Fruit fly (Drosophila melanogaster) whole organism, embryonic: ENCODE data around the gene CG32568.

Experiments used
- B-H1 ChIP-seq: fragments of 200-800 bp; sonication (Bioruptor generic); IDR thresholded peaks from 3 replicates; pipeline ENCODE4 v1.3.6; 2022; ENCODE audit warnings: missing biosample characterization, missing genetic modification characterization
- CG10543 ChIP-seq: fragments of 200-800 bp; sonication (Bioruptor generic); optimal IDR thresholded peaks from 3 replicates; lab custom pipeline; 2017; ENCODE audit warnings: missing biosample characterization, mild to moderate bottlenecking, missing genetic modification characterization, moderate library complexity
- CG11560 ChIP-seq: fragments of 200-800 bp; sonication (Bioruptor generic); IDR thresholded peaks from 3 replicates; pipeline ENCODE4 v1.3.6; 2022; ENCODE audit warnings: missing biosample characterization, missing genetic modification characterization
- CG12391 ChIP-seq: fragments of 200-800 bp; sonication (Bioruptor generic); optimal IDR thresholded peaks from 3 replicates; lab custom pipeline; 2018; ENCODE audit warnings: missing biosample characterization, mild to moderate bottlenecking, missing genetic modification characterization, moderate library complexity
- CG15696 ChIP-seq: fragments of 200-800 bp; sonication (Bioruptor generic); optimal IDR thresholded peaks from 2 replicates; lab custom pipeline; 2019; ENCODE audit warnings: missing biosample characterization, mild to moderate bottlenecking, missing genetic modification characterization, moderate library complexity
- CG17612 ChIP-seq: fragments of 200-800 bp; sonication (Bioruptor generic); IDR thresholded peaks from 2 replicates; pipeline ENCODE4 v1.3.6; 2022; ENCODE audit warnings: missing biosample characterization, missing genetic modification characterization
- CG2129 ChIP-seq: fragments of 200-800 bp; sonication (Bioruptor generic); IDR thresholded peaks from 2 replicates; pipeline ENCODE4 v1.3.6; 2022; ENCODE audit warnings: missing biosample characterization, missing genetic modification characterization; ENCODE audit not compliant: partially characterized antibody
- CG2889 ChIP-seq: fragments of 200-800 bp; sonication (Bioruptor generic); IDR thresholded peaks from 3 replicates; pipeline ENCODE4 v1.3.6; 2022; ENCODE audit warnings: missing biosample characterization, missing genetic modification characterization
- CG31224 ChIP-seq: fragments of 200-800 bp; sonication (Bioruptor generic); IDR thresholded peaks from 2 replicates; pipeline ENCODE4 v1.3.6; 2022; ENCODE audit warnings: missing biosample characterization, missing genetic modification characterization
- CG32767 ChIP-seq: fragments of 200-800 bp; sonication (Bioruptor generic); IDR thresholded peaks from 2 replicates; pipeline ENCODE4 v1.3.6; 2022; ENCODE audit warnings: missing biosample characterization, missing genetic modification characterization
- CG33213 ChIP-seq: fragments of 200-800 bp; sonication (Bioruptor generic); optimal IDR thresholded peaks from 3 replicates; lab custom pipeline; 2016; ENCODE audit warnings: missing biosample characterization, missing genetic modification characterization
- CG3847 ChIP-seq: fragments of 200-800 bp; sonication (Bioruptor generic); IDR thresholded peaks from 2 replicates; pipeline ENCODE4 v1.3.6; 2022; ENCODE audit warnings: missing biosample characterization, missing genetic modification characterization
- CG3995 ChIP-seq: fragments of 200-800 bp; sonication (Bioruptor generic); optimal IDR thresholded peaks from 3 replicates; lab custom pipeline; 2016; ENCODE audit warnings: missing biosample characterization, missing genetic modification characterization
- CG43689 ChIP-seq: fragments of 200-800 bp; sonication (Bioruptor generic); IDR thresholded peaks from 2 replicates; pipeline ENCODE4 v1.3.6; 2022; ENCODE audit warnings: missing biosample characterization, missing genetic modification characterization
- CG4707 ChIP-seq: fragments of 200-800 bp; sonication (Bioruptor generic); optimal IDR thresholded peaks from 2 replicates; lab custom pipeline; 2018; ENCODE audit warnings: missing biosample characterization, mild to moderate bottlenecking, missing genetic modification characterization, moderate library complexity
- CG7745 ChIP-seq: fragments of 200-800 bp; sonication (Bioruptor generic); optimal IDR thresholded peaks from 2 replicates; lab custom pipeline; 2018; ENCODE audit warnings: missing biosample characterization, mild to moderate bottlenecking, missing genetic modification characterization, moderate library complexity
- CG7963 ChIP-seq: fragments of 200-800 bp; sonication (Bioruptor generic); IDR thresholded peaks from 3 replicates; pipeline ENCODE4 v1.3.6; 2022; ENCODE audit warnings: missing biosample characterization, missing genetic modification characterization; ENCODE audit not compliant: partially characterized antibody
- CG9215 ChIP-seq: fragments of 200-800 bp; sonication (Bioruptor generic); IDR thresholded peaks from 2 replicates; pipeline ENCODE4 v1.3.6; 2022; ENCODE audit warnings: missing biosample characterization, missing genetic modification characterization
- CG9437 ChIP-seq: fragments of 200-800 bp; sonication (Bioruptor generic); optimal IDR thresholded peaks from 2 replicates; lab custom pipeline; 2018; ENCODE audit warnings: missing biosample characterization, mild to moderate bottlenecking, missing genetic modification characterization
- D ChIP-seq, 2 experiments: fragments of 200-800 bp in 1 of 2; fragments of >200 bp in 1 of 2; sonication (Bioruptor generic) in 1 of 2; optimal IDR thresholded peaks; 2 replicates in 1 of 2; 3 replicates in 1 of 2; lab custom pipeline; 2017; ENCODE audit warnings: mild to moderate bottlenecking in 1 of 2, missing biosample characterization in 1 of 2, missing genetic modification characterization in 1 of 2, missing genetic modification reagents in 1 of 2
- D19A ChIP-seq: fragments of 200-800 bp; optimal IDR thresholded peaks from 3 replicates; lab custom pipeline; 2019; ENCODE audit warnings: missing biosample characterization, mild to moderate bottlenecking, missing genetic modification characterization, moderate library complexity
- Dref ChIP-seq: fragments of 200-800 bp; sonication (Bioruptor generic); IDR thresholded peaks from 2 replicates; pipeline ENCODE4 v1.3.6; 2022; ENCODE audit warnings: missing biosample characterization, missing genetic modification characterization
- HHEX ChIP-seq: fragments of 200-800 bp; sonication (Bioruptor generic); optimal IDR thresholded peaks from 3 replicates; lab custom pipeline; 2017; ENCODE audit warnings: missing biosample characterization, mild to moderate bottlenecking, missing genetic modification characterization, missing genetic modification reagents
- MESR4 ChIP-seq: fragments of 200-800 bp; sonication (Bioruptor generic); optimal IDR thresholded peaks from 2 replicates; lab custom pipeline; 2018; ENCODE audit warnings: missing biosample characterization, mild to moderate bottlenecking, missing genetic modification characterization, moderate library complexity
- Ravus ChIP-seq: fragments of 200-800 bp; sonication (Bioruptor generic); IDR thresholded peaks from 2 replicates; pipeline ENCODE4 v1.3.6; 2022; ENCODE audit warnings: missing biosample characterization, missing genetic modification characterization
- ab ChIP-seq: fragments of 200-800 bp; sonication (Bioruptor generic); optimal IDR thresholded peaks from 2 replicates; lab custom pipeline; 2016; ENCODE audit warnings: missing biosample characterization, missing genetic modification characterization
- amos ChIP-seq: fragments of 200-800 bp; sonication (Bioruptor generic); IDR thresholded peaks from 2 replicates; pipeline ENCODE4 v1.3.6; 2022; ENCODE audit warnings: missing biosample characterization, missing genetic modification characterization; ENCODE audit not compliant: partially characterized antibody
- ara ChIP-seq: fragments of 200-800 bp; sonication (Bioruptor generic); IDR thresholded peaks from 2 replicates; pipeline ENCODE4 v1.3.6; 2022; ENCODE audit warnings: missing biosample characterization, missing genetic modification characterization
- ci ChIP-seq: fragments of 200-800 bp; sonication (Bioruptor generic); IDR thresholded peaks from 3 replicates; pipeline ENCODE4 v1.3.6; 2022; ENCODE audit warnings: missing biosample characterization, missing genetic modification characterization
- crc ChIP-seq: fragments of 200-800 bp; sonication (Bioruptor generic); optimal IDR thresholded peaks from 2 replicates; lab custom pipeline; 2016; ENCODE audit warnings: missing biosample characterization, missing genetic modification characterization
- cwo ChIP-seq: fragments of 200-800 bp; sonication (Bioruptor generic); optimal IDR thresholded peaks from 3 replicates; lab custom pipeline; 2017; ENCODE audit warnings: missing biosample characterization, missing genetic modification characterization, mild to moderate bottlenecking, moderate library complexity, missing genetic modification reagents
- dan ChIP-seq: fragments of 200-800 bp; sonication (Bioruptor generic); IDR thresholded peaks from 2 replicates; pipeline ENCODE4 v1.3.6; 2022; ENCODE audit warnings: missing biosample characterization, missing genetic modification characterization
- danr ChIP-seq: fragments of 200-800 bp; sonication (Bioruptor generic); IDR thresholded peaks from 2 replicates; pipeline ENCODE4 v1.3.6; 2022; ENCODE audit warnings: missing biosample characterization, missing genetic modification characterization
- ems ChIP-seq: fragments of 200-800 bp; sonication (Bioruptor generic); optimal IDR thresholded peaks from 3 replicates; lab custom pipeline; 2016; ENCODE audit warnings: missing biosample characterization, missing genetic modification characterization
- gem ChIP-seq: fragments of 200-800 bp; sonication (Bioruptor generic); optimal IDR thresholded peaks from 2 replicates; lab custom pipeline; 2019; ENCODE audit warnings: missing biosample characterization, mild to moderate bottlenecking, missing genetic modification characterization, moderate library complexity
- gt ChIP-seq: fragments of 200-800 bp; sonication (Bioruptor generic); IDR thresholded peaks from 2 replicates; pipeline ENCODE4 v1.3.6; 2022; ENCODE audit warnings: missing biosample characterization, missing genetic modification characterization
- h ChIP-seq: fragments of >200 bp; optimal IDR thresholded peaks from 2 replicates; lab custom pipeline; 2017
- hbn ChIP-seq: fragments of 200-800 bp; sonication (Bioruptor generic); IDR thresholded peaks from 2 replicates; pipeline ENCODE4 v1.3.6; 2022; ENCODE audit warnings: missing biosample characterization, missing genetic modification characterization; ENCODE audit not compliant: partially characterized antibody
- her ChIP-seq: fragments of 200-800 bp; sonication (Bioruptor generic); optimal IDR thresholded peaks from 2 replicates; lab custom pipeline; 2016; ENCODE audit warnings: missing biosample characterization, missing genetic modification characterization
- hkb ChIP-seq, 2 experiments: fragments of 200-800 bp in 1 of 2; fragments of >200 bp in 1 of 2; sonication (Bioruptor generic) in 1 of 2; IDR thresholded peaks in 1 of 2; optimal IDR thresholded peaks in 1 of 2; 2 replicates each; pipeline versions ENCODE4 v1.3.6 to Lab custom; 2017 to 2022; ENCODE audit warnings: missing biosample characterization in 1 of 2, missing genetic modification characterization in 1 of 2
- mld ChIP-seq: fragments of 200-800 bp; sonication (Bioruptor generic); IDR thresholded peaks from 3 replicates; pipeline ENCODE4 v1.3.6; 2022; ENCODE audit warnings: missing biosample characterization, missing genetic modification characterization; ENCODE audit not compliant: partially characterized antibody
- pan ChIP-seq, 4 experiments: fragments of >200 bp in 3 of 4; fragments of 200-800 bp in 1 of 4; sonication (Bioruptor generic) in 1 of 4; optimal IDR thresholded peaks in 3 of 4; IDR thresholded peaks in 1 of 4; 2 replicates each; pipeline versions ENCODE4 v1.3.6 to Lab custom; 2017 to 2022; ENCODE audit warnings: missing biosample characterization in 2 of 4, missing genetic modification characterization in 2 of 4, mixed read lengths in 1 of 4
- row ChIP-seq: fragments of 200-800 bp; sonication (Bioruptor generic); IDR thresholded peaks from 3 replicates; pipeline ENCODE4 v1.3.6; 2022; ENCODE audit warnings: missing biosample characterization, missing genetic modification characterization
- sc ChIP-seq, 3 experiments: fragments of >200 bp in 2 of 3; fragments of 200-800 bp in 1 of 3; sonication (Bioruptor generic) in 1 of 3; optimal IDR thresholded peaks; 2 replicates in 2 of 3; 3 replicates in 1 of 3; lab custom pipeline; 2017; ENCODE audit warnings: mild to moderate bottlenecking in 1 of 3, missing biosample characterization in 1 of 3, missing genetic modification characterization in 1 of 3, missing genetic modification reagents in 1 of 3
- sens ChIP-seq: fragments of 200-800 bp; sonication (Bioruptor generic); peaks from one replicate; lab custom pipeline; 2016; ENCODE audit warnings: missing biosample characterization, missing genetic modification characterization
- seq ChIP-seq: fragments of 200-800 bp; sonication (Bioruptor generic); IDR thresholded peaks from 2 replicates; pipeline ENCODE4 v1.3.6; 2022; ENCODE audit warnings: missing biosample characterization, missing genetic modification characterization
- sim ChIP-seq: fragments of 200-800 bp; sonication (Bioruptor generic); IDR thresholded peaks from 2 replicates; pipeline ENCODE4 v1.3.6; 2022; ENCODE audit warnings: missing biosample characterization, missing genetic modification characterization
- sob ChIP-seq: fragments of 200-800 bp; sonication (Bioruptor generic); IDR thresholded peaks from 2 replicates; pipeline ENCODE4 v1.3.6; 2022; ENCODE audit warnings: missing biosample characterization, missing genetic modification characterization
- stc ChIP-seq: fragments of 200-800 bp; sonication (Bioruptor generic); IDR thresholded peaks from 2 replicates; pipeline ENCODE4 v1.3.6; 2022; ENCODE audit warnings: missing biosample characterization, missing genetic modification characterization
- zf30C ChIP-seq: fragments of 200-800 bp; sonication (Bioruptor generic); optimal IDR thresholded peaks from 3 replicates; lab custom pipeline; 2018; ENCODE audit warnings: missing biosample characterization, mild to moderate bottlenecking, missing genetic modification characterization

CG32568 gene

DNA sequence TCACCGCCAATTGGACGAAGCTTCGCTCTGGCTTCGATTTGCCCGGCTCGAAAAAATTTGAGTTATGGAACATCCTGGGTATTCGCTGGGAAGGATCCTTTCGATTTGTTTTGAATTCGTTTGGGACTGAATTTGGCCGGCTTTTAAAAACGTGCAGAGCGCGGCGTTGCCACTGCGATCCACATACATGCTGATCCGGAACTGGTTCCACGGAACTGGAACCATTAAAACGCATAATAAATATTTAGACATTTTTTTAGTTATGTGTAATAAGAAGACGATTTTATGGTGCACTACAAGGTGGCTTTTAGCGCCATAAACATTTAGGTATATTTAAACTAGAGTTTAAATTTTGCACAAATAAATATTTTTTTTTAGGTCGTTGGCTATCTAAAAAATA lies 50.4 kb downstream of the CG32568 start, which contains the start of gene Rrp45 (continued):
- TF ChIP-seq gt (GFP tag; lab: Robert Waterston, UW) (no peak), D19A (no peak), D (optimal IDR thresholded peaks at IDR 0.05; lab: Kevin White, UChicago) (no peak), D (GFP tag; optimal IDR thresholded peaks at IDR 0.05; lab: Kevin White, UChicago) (no peak), sob (no peak), CG7745 (tag; lab: Kevin White, UChicago) (no peak), h (lab: Kevin White, UChicago) (no peak), stc (GFP tag; lab: Robert Waterston, UW) (no peak), ci (no peak), hkb (optimal IDR thresholded peaks at IDR 0.05; lab: Kevin White, UChicago) (no peak), hkb (GFP tag; IDR thresholded peaks at IDR 0.05; lab: Robert Waterston, UW) (no peak), CG17612 (GFP tag; lab: Robert Waterston, UW) (no peak), sc (optimal IDR thresholded peaks at IDR 0.05; lab: Kevin White, UChicago) (no peak), sc (GFP tag; optimal IDR thresholded peaks at IDR 0.05; lab: Kevin White, UChicago) (no peak), crc (GFP tag; lab: Kevin White, UChicago) (no peak), Ravus (no peak), row (GFP tag; lab: Robert Waterston, UW) (peak; percentile 73), pan (optimal IDR thresholded peaks at IDR 0.05; lab: Kevin White, UChicago) (no peak), pan (GFP tag; optimal IDR thresholded peaks at IDR 0.05 in 1 of 2, IDR thresholded peaks at IDR 0.05 in 1 of 2) (no peak), ems (GFP tag; lab: Kevin White, UChicago) (no peak), CG7963 (GFP tag; lab: Robert Waterston, UW) (no peak), sens (peak; percentile 9), CG4707 (GFP tag; lab: Kevin White, UChicago) (no peak), CG43689 (GFP tag; lab: Robert Waterston, UW) (no peak), CG15696 (tag; lab: Kevin White, UChicago) (no peak), zf30C (no peak), ab (no peak), gem (no peak), CG9215 (GFP tag; lab: Robert Waterston, UW) (no peak), CG11560 (tag; lab: Robert Waterston, UW) (no peak), CG3995 (GFP tag; lab: Kevin White, UChicago) (peak; percentile 88), CG33213 (no peak), MESR4 (GFP tag; lab: Kevin White, UChicago) (peak; percentile 37), CG31224 (GFP tag; lab: Robert Waterston, UW) (no peak), mld (no peak), her (GFP tag; lab: Kevin White, UChicago) (no peak), danr (no peak), ara (no peak), HHEX (no peak), cwo (GFP tag; lab: Kevin White, UChicago) (peak; percentile 4), CG2889 (GFP tag; lab: Robert Waterston, UW) (no peak), CG10543 (GFP tag; lab: Kevin White, UChicago) (no peak), CG32767 (GFP tag; lab: Robert Waterston, UW) (no peak), seq (GFP tag; lab: Robert Waterston, UW) (no peak), amos (peak; percentile 44; the same call in 1 of the 2 replicates), CG2129 (GFP tag; lab: Robert Waterston, UW) (no peak), sim (GFP tag; lab: Robert Waterston, UW) (no peak), B-H1 (GFP tag; lab: Robert Waterston, UW) (no peak), CG9437 (GFP tag; lab: Kevin White, UChicago) (no peak), CG12391 (no peak), hbn (GFP tag; lab: Robert Waterston, UW) (no peak), CG3847 (GFP tag; lab: Robert Waterston, UW) (peak; percentile 30; the same call in 1 of the 2 replicates), Dref (GFP tag; lab: Robert Waterston, UW) (0 out of 2 replicates have a peak, but pooled peaks have one; percentile 21), dan (no peak)
